Fruit fly (Drosophila melanogaster) whole organism, prepupa: ENCODE measurements around the gene CG42246.

Experiments
- Blimp-1 ChIP-seq: fragments of 200-800 bp; sonication (Bioruptor generic); optimal IDR thresholded peaks from 3 replicates; lab custom pipeline; 2017; ENCODE audit warnings: missing biosample characterization, missing genetic modification characterization, mild to moderate bottlenecking, moderate library complexity, missing genetic modification reagents
- CG10631 ChIP-seq: fragments of 200-800 bp; sonication (Bioruptor generic); optimal IDR thresholded peaks from 2 replicates; lab custom pipeline; 2016; ENCODE audit warnings: missing biosample characterization, missing genetic modification characterization
- CG10669 ChIP-seq: fragments of 200-800 bp; sonication (Bioruptor generic); optimal IDR thresholded peaks from 3 replicates; lab custom pipeline; 2018; ENCODE audit warnings: missing biosample characterization, mild to moderate bottlenecking, missing genetic modification characterization, moderate library complexity
- CG11762 ChIP-seq: fragments of 200-800 bp; sonication (Bioruptor generic); optimal IDR thresholded peaks from 3 replicates; lab custom pipeline; 2016; ENCODE audit warnings: missing biosample characterization, missing genetic modification characterization; ENCODE audit not compliant: insufficient read depth
- CG11902 ChIP-seq: fragments of 200-800 bp; sonication (Bioruptor generic); optimal IDR thresholded peaks from 3 replicates; lab custom pipeline; 2016; ENCODE audit warnings: missing biosample characterization, missing genetic modification characterization
- CG15336 ChIP-seq: fragments of 200-800 bp; sonication (Bioruptor generic); IDR thresholded peaks from 2 replicates; pipeline ENCODE4 v1.3.6; 2022; ENCODE audit warnings: missing biosample characterization, missing genetic modification characterization
- CG1621 ChIP-seq: fragments of 200-800 bp; sonication (Bioruptor generic); optimal IDR thresholded peaks from 3 replicates; lab custom pipeline; 2018; ENCODE audit warnings: missing biosample characterization, mild to moderate bottlenecking, missing genetic modification characterization
- CG16779 ChIP-seq: fragments of 200-800 bp; sonication (Bioruptor generic); optimal IDR thresholded peaks from 3 replicates; lab custom pipeline; 2017; ENCODE audit warnings: missing biosample characterization, mild to moderate bottlenecking, missing genetic modification characterization
- CG31627 ChIP-seq: fragments of 200-800 bp; sonication (Bioruptor generic); optimal IDR thresholded peaks from 3 replicates; lab custom pipeline; 2016; ENCODE audit warnings: missing biosample characterization, missing genetic modification characterization
- CG32006 ChIP-seq: fragments of 200-800 bp; sonication (Bioruptor generic); optimal IDR thresholded peaks from 3 replicates; lab custom pipeline; 2017; ENCODE audit warnings: missing biosample characterization, mild to moderate bottlenecking, missing genetic modification characterization
- CG34406 ChIP-seq: fragments of 200-800 bp; sonication (Bioruptor generic); optimal IDR thresholded peaks from 3 replicates; lab custom pipeline; 2016; ENCODE audit warnings: missing biosample characterization, missing genetic modification characterization
- CG3919 ChIP-seq: fragments of 200-800 bp; sonication (Bioruptor generic); optimal IDR thresholded peaks from 3 replicates; lab custom pipeline; 2016; ENCODE audit warnings: missing biosample characterization, missing genetic modification characterization
- CG4318 ChIP-seq: fragments of 200-800 bp; sonication (Bioruptor generic); optimal IDR thresholded peaks from 3 replicates; lab custom pipeline; 2017; ENCODE audit warnings: missing biosample characterization, mild to moderate bottlenecking, missing genetic modification characterization
- CG6276 ChIP-seq: fragments of 200-800 bp; sonication (Bioruptor generic); optimal IDR thresholded peaks from 2 replicates; lab custom pipeline; 2017; ENCODE audit warnings: missing biosample characterization, mild to moderate bottlenecking, missing genetic modification characterization
- CG6808 ChIP-seq: fragments of 200-800 bp; sonication (Bioruptor generic); optimal IDR thresholded peaks from 3 replicates; lab custom pipeline; 2017; ENCODE audit warnings: missing biosample characterization, missing genetic modification characterization, mild to moderate bottlenecking, moderate library complexity, missing genetic modification reagents
- CG6854 ChIP-seq: fragments of 200-800 bp; sonication (Bioruptor generic); optimal IDR thresholded peaks from 2 replicates; lab custom pipeline; 2017; ENCODE audit warnings: missing biosample characterization, mild to moderate bottlenecking, missing genetic modification characterization
- CG7368 ChIP-seq: fragments of 200-800 bp; sonication (Bioruptor generic); optimal IDR thresholded peaks from 3 replicates; lab custom pipeline; 2016; ENCODE audit warnings: missing biosample characterization, missing genetic modification characterization
- CG8119 ChIP-seq: fragments of 200-800 bp; sonication (Bioruptor generic); IDR thresholded peaks from 3 replicates; pipeline ENCODE4 v1.3.6; 2022; ENCODE audit warnings: missing biosample characterization, missing genetic modification characterization
- CG8319 ChIP-seq: fragments of 200-800 bp; sonication (Bioruptor generic); optimal IDR thresholded peaks from 3 replicates; lab custom pipeline; 2016; ENCODE audit warnings: missing biosample characterization, missing genetic modification characterization
- CG8632 ChIP-seq: fragments of 200-800 bp; sonication (Bioruptor generic); optimal IDR thresholded peaks from 3 replicates; lab custom pipeline; 2016; ENCODE audit warnings: missing biosample characterization, missing genetic modification characterization
- CG9139 ChIP-seq: fragments of 200-800 bp; sonication (Bioruptor generic); optimal IDR thresholded peaks from 3 replicates; lab custom pipeline; 2017; ENCODE audit warnings: missing biosample characterization, mild to moderate bottlenecking, missing genetic modification characterization
- Eip78C ChIP-seq: fragments of 200-800 bp; sonication (Bioruptor generic); peaks from one replicate; lab custom pipeline; 2016; ENCODE audit warnings: missing biosample characterization, missing genetic modification characterization
- Eip93F ChIP-seq: fragments of 200-800 bp; sonication (Bioruptor generic); optimal IDR thresholded peaks from 2 replicates; lab custom pipeline; 2016; ENCODE audit warnings: missing biosample characterization, mild to moderate bottlenecking, missing genetic modification characterization
- Ets96B ChIP-seq: fragments of 200-800 bp; optimal IDR thresholded peaks from 2 replicates; lab custom pipeline; 2019; ENCODE audit warnings: missing biosample characterization, mild to moderate bottlenecking, missing genetic modification characterization, moderate library complexity
- Gug ChIP-seq: fragments of 200-800 bp; sonication (Bioruptor generic); IDR thresholded peaks from 2 replicates; pipeline ENCODE4 v1.3.6; 2022; ENCODE audit warnings: missing biosample characterization, missing genetic modification characterization
- Hr38 ChIP-seq: sonication (Bioruptor generic); optimal IDR thresholded peaks from 2 replicates; lab custom pipeline; 2016; ENCODE audit warnings: missing biosample characterization, missing genetic modification characterization
- Hr39 ChIP-seq: fragments of 200-800 bp; sonication (Bioruptor generic); optimal IDR thresholded peaks from 2 replicates; lab custom pipeline; 2016; ENCODE audit warnings: missing biosample characterization, missing genetic modification characterization
- Hr4 ChIP-seq: fragments of 200-800 bp; sonication (Bioruptor generic); optimal IDR thresholded peaks from 3 replicates; lab custom pipeline; 2016; ENCODE audit warnings: missing biosample characterization, missing genetic modification characterization
- Lpt ChIP-seq: fragments of 200-800 bp; sonication (Bioruptor generic); optimal IDR thresholded peaks from 3 replicates; lab custom pipeline; 2016; ENCODE audit warnings: missing biosample characterization, missing genetic modification characterization
- Met ChIP-seq: fragments of 200-800 bp; sonication (Bioruptor generic); optimal IDR thresholded peaks from 3 replicates; lab custom pipeline; 2016; ENCODE audit warnings: missing biosample characterization, missing genetic modification characterization
- OdsH ChIP-seq: fragments of 200-800 bp; sonication (Bioruptor generic); optimal IDR thresholded peaks from 3 replicates; lab custom pipeline; 2016; ENCODE audit warnings: missing biosample characterization, missing genetic modification characterization
- Sox14 ChIP-seq: fragments of 200-800 bp; sonication (Bioruptor generic); optimal IDR thresholded peaks from 3 replicates; lab custom pipeline; 2016; ENCODE audit warnings: missing biosample characterization, missing genetic modification characterization
- achi ChIP-seq: fragments of 200-800 bp; sonication (Bioruptor generic); optimal IDR thresholded peaks from 3 replicates; lab custom pipeline; 2016; ENCODE audit warnings: missing biosample characterization, missing genetic modification characterization
- acj6 ChIP-seq: fragments of 200-800 bp; sonication (Bioruptor generic); optimal IDR thresholded peaks from 3 replicates; lab custom pipeline; 2016; ENCODE audit warnings: missing biosample characterization, missing genetic modification characterization
- dac ChIP-seq: fragments of 200-800 bp; sonication (Bioruptor generic); optimal IDR thresholded peaks from 2 replicates; lab custom pipeline; 2017; ENCODE audit warnings: missing biosample characterization, mild to moderate bottlenecking, missing genetic modification characterization
- eg ChIP-seq: fragments of 200-800 bp; sonication (Bioruptor generic); IDR thresholded peaks from 3 replicates; pipeline ENCODE4 v1.3.6; 2022; ENCODE audit warnings: missing biosample characterization, missing genetic modification characterization
- fd59A ChIP-seq: fragments of 200-800 bp; sonication (Bioruptor generic); optimal IDR thresholded peaks from 2 replicates; lab custom pipeline; 2017; ENCODE audit warnings: missing biosample characterization, mild to moderate bottlenecking, missing genetic modification characterization, missing genetic modification reagents
- fd85E ChIP-seq: fragments of 200-800 bp; sonication (Bioruptor generic); optimal IDR thresholded peaks from 3 replicates; lab custom pipeline; 2016; ENCODE audit warnings: missing biosample characterization, missing genetic modification characterization
- fkh ChIP-seq: fragments of 200-800 bp; sonication (Bioruptor generic); optimal IDR thresholded peaks from 3 replicates; lab custom pipeline; 2017; ENCODE audit warnings: missing biosample characterization, mild to moderate bottlenecking, missing genetic modification characterization, moderate library complexity
- lz ChIP-seq: fragments of 200-800 bp; sonication (Bioruptor generic); optimal IDR thresholded peaks from 3 replicates; lab custom pipeline; 2016; ENCODE audit warnings: missing biosample characterization, missing genetic modification characterization
- net ChIP-seq: fragments of 200-800 bp; sonication (Bioruptor generic); optimal IDR thresholded peaks from 3 replicates; lab custom pipeline; 2016; ENCODE audit warnings: missing biosample characterization, missing genetic modification characterization
- pdm3 ChIP-seq: fragments of 200-800 bp; sonication (Bioruptor generic); optimal IDR thresholded peaks from 3 replicates; lab custom pipeline; 2016; ENCODE audit warnings: missing biosample characterization, missing genetic modification characterization
- ss ChIP-seq, 2 experiments: fragments of 200-800 bp; sonication (Bioruptor generic); optimal IDR thresholded peaks; 2 replicates in 1 of 2; 3 replicates in 1 of 2; lab custom pipeline; 2017 to 2018; ENCODE audit warnings: mild to moderate bottlenecking in 2 of 2, missing biosample characterization in 2 of 2, missing genetic modification characterization in 2 of 2, moderate library complexity in 1 of 2
- svp ChIP-seq: fragments of 200-800 bp; sonication (Bioruptor generic); peaks from one replicate; lab custom pipeline; 2016; ENCODE audit warnings: missing biosample characterization, missing genetic modification characterization
- topi ChIP-seq: fragments of 200-800 bp; sonication (Bioruptor generic); optimal IDR thresholded peaks from 3 replicates; lab custom pipeline; 2016; ENCODE audit warnings: missing biosample characterization, missing genetic modification characterization

The CG42246 gene

DNA sequence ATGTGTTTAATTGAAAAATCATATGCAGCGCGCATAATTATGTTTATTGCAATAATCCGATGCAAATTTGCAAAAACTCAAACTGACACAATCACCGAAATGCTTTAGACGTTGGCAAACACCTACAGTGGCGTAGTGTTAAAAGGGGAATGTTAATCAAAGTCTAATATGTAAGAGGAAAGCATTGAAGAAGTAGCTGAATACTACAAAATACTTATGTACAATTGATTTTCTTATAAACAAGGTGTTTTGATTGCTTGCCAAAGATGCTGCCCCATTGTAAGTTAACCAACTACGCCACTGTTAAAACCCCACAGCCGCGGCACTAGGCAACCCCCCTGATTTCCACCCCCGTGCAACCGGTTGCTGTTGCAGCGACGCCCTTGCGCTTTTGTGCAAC lies 32.1 kb downstream of the CG42246 start (continued):
- peak; percentile 23; the same call in 1 of the 2 replicates for TF ChIP-seq CG15336 (GFP tag; lab: Robert Waterston, UW)
- no peak for TF ChIP-seq CG6854 (GFP tag; lab: Kevin White, UChicago)
- TF ChIP-seq CG7368 (GFP tag; lab: Kevin White, UChicago): no peak
- no peak for TF ChIP-seq achi (GFP tag; lab: Kevin White, UChicago)
- peak; percentile 22 for TF ChIP-seq Hr39
- TF ChIP-seq Eip93F (GFP tag; lab: Kevin White, UChicago): no peak
- no peak for TF ChIP-seq acj6
- peak; percentile 35; the same call in 1 of the 3 replicates for TF ChIP-seq eg (GFP tag; lab: Robert Waterston, UW)
- TF ChIP-seq Blimp-1 (GFP tag; lab: Kevin White, UChicago): no peak
- TF ChIP-seq CG32006 (GFP tag; lab: Kevin White, UChicago): peak; percentile 15
- TF ChIP-seq CG10631 (GFP tag; lab: Kevin White, UChicago): peak; percentile 2
- no peak for TF ChIP-seq fkh
- peak; percentile 10 for TF ChIP-seq CG34406 (GFP tag; lab: Kevin White, UChicago)
- peak; percentile 17 for TF ChIP-seq fd59A (GFP tag; lab: Kevin White, UChicago)

DNA sequence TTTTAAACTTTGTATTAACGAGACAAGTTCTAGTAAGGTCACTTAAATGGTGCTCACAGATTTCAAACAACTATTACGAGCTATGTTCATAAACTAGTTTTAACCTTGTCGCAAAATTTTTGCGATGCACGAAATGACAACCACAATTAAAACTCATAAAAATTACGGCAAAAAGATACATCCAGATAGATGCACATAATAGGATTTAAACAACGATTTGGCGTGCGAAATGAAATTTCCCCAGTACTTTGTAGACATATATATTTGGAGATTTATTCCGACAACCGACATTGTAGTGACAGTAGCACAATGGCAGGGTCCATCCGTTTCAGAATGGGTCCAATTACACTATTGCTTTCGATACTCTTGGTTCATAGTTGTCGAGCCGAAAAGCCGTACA lies 33.9 kb downstream of the CG42246 start, which contains the start of gene CheA7a:
Gene CheA7a (plus strand): TSS at position 301 of the 400 bp plus-strand sequence.
- no peak for TF ChIP-seq pdm3 (GFP tag; lab: Kevin White, UChicago)
- no peak for TF ChIP-seq topi (GFP tag; lab: Kevin White, UChicago)
- no peak for TF ChIP-seq achi (GFP tag; lab: Kevin White, UChicago)
- TF ChIP-seq CG31627 (GFP tag; lab: Kevin White, UChicago): no peak
- no peak for TF ChIP-seq fd59A (GFP tag; lab: Kevin White, UChicago)
- TF ChIP-seq CG16779 (tag; lab: Kevin White, UChicago): no peak
- no peak for TF ChIP-seq CG1621
- TF ChIP-seq lz (GFP tag; lab: Kevin White, UChicago): no peak
- no peak for TF ChIP-seq Ets96B (tag; lab: Kevin White, UChicago)
- TF ChIP-seq CG34406 (GFP tag; lab: Kevin White, UChicago): no peak
- TF ChIP-seq CG4318: no peak
- TF ChIP-seq fd85E: no peak
- no peak for TF ChIP-seq Gug (GFP tag; lab: Robert Waterston, UW)
- no peak for TF ChIP-seq CG3919 (GFP tag; lab: Kevin White, UChicago)
- no peak for TF ChIP-seq OdsH
- TF ChIP-seq CG6276: no peak
- no peak for TF ChIP-seq Eip78C (GFP tag; lab: Kevin White, UChicago)
- TF ChIP-seq Eip93F (GFP tag; lab: Kevin White, UChicago): no peak
- TF ChIP-seq CG11762 (GFP tag; lab: Kevin White, UChicago): no peak
- TF ChIP-seq fkh: no peak

DNA sequence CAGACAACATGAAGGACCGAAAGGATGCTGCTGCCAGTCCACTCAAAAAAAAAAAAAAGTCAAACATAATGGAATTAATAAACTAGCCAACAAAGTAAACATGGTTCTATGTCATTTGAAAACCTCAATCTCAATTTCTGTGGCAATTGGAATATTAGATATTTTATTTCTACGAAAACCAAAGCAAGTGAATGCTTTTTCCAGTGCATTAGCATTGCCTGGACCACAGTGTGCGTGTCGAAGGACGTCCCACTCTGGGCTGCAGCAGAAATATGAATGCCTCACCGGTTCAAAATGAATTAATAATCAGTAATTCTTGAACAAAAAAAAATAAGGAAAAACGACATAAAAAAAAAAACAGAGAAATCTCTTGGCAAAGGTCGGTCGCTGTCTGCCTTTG lies 39.2 kb downstream of the CG42246 start:
- TF ChIP-seq fd85E: no peak
- no peak for TF ChIP-seq CG8319 (GFP tag; lab: Kevin White, UChicago)
- no peak for TF ChIP-seq CG6808
- no peak for TF ChIP-seq Hr4
- no peak for TF ChIP-seq Lpt (GFP tag; lab: Kevin White, UChicago)
- no peak for TF ChIP-seq Met (GFP tag; lab: Kevin White, UChicago)
- no peak for TF ChIP-seq CG8632
- no peak for TF ChIP-seq Blimp-1 (GFP tag; lab: Kevin White, UChicago)
- no peak for TF ChIP-seq fkh
- peak; percentile 5 for TF ChIP-seq pdm3 (GFP tag; lab: Kevin White, UChicago)
- TF ChIP-seq Ets96B (tag; lab: Kevin White, UChicago): peak; percentile 23
- TF ChIP-seq topi (GFP tag; lab: Kevin White, UChicago): peak; percentile 14
- TF ChIP-seq CG8119 (GFP tag; lab: Robert Waterston, UW): no peak
- TF ChIP-seq lz (GFP tag; lab: Kevin White, UChicago): no peak
- no peak for TF ChIP-seq net
- no peak for TF ChIP-seq CG11762 (GFP tag; lab: Kevin White, UChicago)
- no peak for TF ChIP-seq Hr38 (GFP tag; lab: Kevin White, UChicago)
- peak; percentile 10 for TF ChIP-seq Hr39
- no peak for TF ChIP-seq svp (GFP tag; lab: Kevin White, UChicago)
- TF ChIP-seq CG4318: no peak
- TF ChIP-seq CG11902 (GFP tag; lab: Kevin White, UChicago): no peak
- TF ChIP-seq ss (GFP tag; optimal IDR thresholded peaks at IDR 0.05; lab: Kevin White, UChicago): peak in 1 of 2 experiments; percentile 3
- no peak for TF ChIP-seq Eip93F (GFP tag; lab: Kevin White, UChicago)
- TF ChIP-seq CG1621: no peak
- peak; percentile 13 for TF ChIP-seq OdsH
- TF ChIP-seq dac (GFP tag; lab: Kevin White, UChicago): no peak
- TF ChIP-seq CG9139: no peak
- TF ChIP-seq CG10669: no peak
- peak; percentile 60 for TF ChIP-seq Eip78C (GFP tag; lab: Kevin White, UChicago)
- TF ChIP-seq acj6: no peak
- no peak for TF ChIP-seq CG31627 (GFP tag; lab: Kevin White, UChicago)
- no peak for TF ChIP-seq Sox14
- TF ChIP-seq CG3919 (GFP tag; lab: Kevin White, UChicago): no peak
- no peak for TF ChIP-seq CG16779 (tag; lab: Kevin White, UChicago)
